Fruit fly (Drosophila melanogaster) whole organism, embryonic: ENCODE data around the gene CG44006.

Experiments used
- Awh ChIP-seq: fragments of 200-800 bp; sonication (Bioruptor generic); IDR thresholded peaks from 2 replicates; pipeline ENCODE4, ENCODE4 v1.3.6; 2022; ENCODE audit warnings: missing biosample characterization, missing genetic modification characterization
- C15 ChIP-seq: fragments of 200-800 bp; sonication (Bioruptor generic); IDR thresholded peaks from 3 replicates; pipeline ENCODE4 v1.3.6; 2022; ENCODE audit warnings: missing biosample characterization, missing genetic modification characterization
- CG10366 ChIP-seq: fragments of 200-800 bp; sonication (Bioruptor generic); IDR thresholded peaks from 2 replicates; pipeline ENCODE4 v1.3.6; 2022; ENCODE audit warnings: missing biosample characterization, missing genetic modification characterization
- CG11398 ChIP-seq: fragments of 200-800 bp; sonication (Bioruptor generic); optimal IDR thresholded peaks from 2 replicates; lab custom pipeline; 2016; ENCODE audit warnings: missing biosample characterization, missing genetic modification characterization
- CG11456 ChIP-seq: fragments of 200-800 bp; sonication (Bioruptor generic); IDR thresholded peaks from 3 replicates; pipeline ENCODE4 v1.3.6; 2022; ENCODE audit warnings: missing biosample characterization, missing genetic modification characterization
- CG12219 ChIP-seq: fragments of 200-800 bp; sonication (Bioruptor generic); optimal IDR thresholded peaks from 3 replicates; lab custom pipeline; 2018; ENCODE audit warnings: missing biosample characterization, mild to moderate bottlenecking, missing genetic modification characterization
- CG12299 ChIP-seq: fragments of 200-800 bp; sonication (Bioruptor generic); optimal IDR thresholded peaks from 2 replicates; lab custom pipeline; 2018; ENCODE audit warnings: missing biosample characterization, mild to moderate bottlenecking, missing genetic modification characterization
- CG14014 ChIP-seq: fragments of 200-800 bp; sonication (Bioruptor generic); IDR thresholded peaks from 2 replicates; pipeline ENCODE4 v1.3.6; 2022; ENCODE audit warnings: missing biosample characterization, missing genetic modification characterization
- CG14441 ChIP-seq: fragments of 200-800 bp; sonication (Bioruptor generic); IDR thresholded peaks from 2 replicates; pipeline ENCODE4 v1.3.6; 2022; ENCODE audit warnings: missing biosample characterization, missing genetic modification characterization
- CG14667 ChIP-seq: fragments of 200-800 bp; sonication (Bioruptor generic); IDR thresholded peaks from 2 replicates; pipeline ENCODE4 v1.3.6; 2022; ENCODE audit warnings: missing biosample characterization, missing genetic modification characterization
- CG15011 ChIP-seq: fragments of 200-800 bp; sonication (Bioruptor generic); optimal IDR thresholded peaks from 3 replicates; lab custom pipeline; 2018; ENCODE audit warnings: missing biosample characterization, mild to moderate bottlenecking, missing genetic modification characterization
- CG17912 ChIP-seq: fragments of 200-800 bp; sonication (Bioruptor generic); optimal IDR thresholded peaks from 2 replicates; lab custom pipeline; 2018; ENCODE audit warnings: missing biosample characterization, mild to moderate bottlenecking, missing genetic modification characterization
- CG30020 ChIP-seq: fragments of 200-800 bp; optimal IDR thresholded peaks from 2 replicates; lab custom pipeline; 2019; ENCODE audit warnings: missing biosample characterization, mild to moderate bottlenecking, missing genetic modification characterization, moderate library complexity
- CG3847 ChIP-seq: fragments of 200-800 bp; sonication (Bioruptor generic); IDR thresholded peaks from 2 replicates; pipeline ENCODE4 v1.3.6; 2022; ENCODE audit warnings: missing biosample characterization, missing genetic modification characterization
- CG3995 ChIP-seq: fragments of 200-800 bp; sonication (Bioruptor generic); optimal IDR thresholded peaks from 3 replicates; lab custom pipeline; 2016; ENCODE audit warnings: missing biosample characterization, missing genetic modification characterization
- CG5180 ChIP-seq: fragments of 200-800 bp; sonication (Bioruptor generic); optimal IDR thresholded peaks from 3 replicates; lab custom pipeline; 2017; ENCODE audit warnings: missing biosample characterization, missing genetic modification characterization, mild to moderate bottlenecking, moderate library complexity, missing genetic modification reagents
- CG6765 ChIP-seq: fragments of 200-800 bp; sonication (Bioruptor generic); optimal IDR thresholded peaks from 3 replicates; lab custom pipeline; 2017; ENCODE audit warnings: missing biosample characterization, mild to moderate bottlenecking, missing genetic modification characterization
- CG8281 ChIP-seq: fragments of 200-800 bp; sonication (Bioruptor generic); optimal IDR thresholded peaks from 2 replicates; lab custom pipeline; 2018; ENCODE audit warnings: missing biosample characterization, mild to moderate bottlenecking, missing genetic modification characterization, moderate library complexity
- CG8924 ChIP-seq: fragments of 200-800 bp; optimal IDR thresholded peaks from 3 replicates; lab custom pipeline; 2019; ENCODE audit warnings: missing biosample characterization, mild to moderate bottlenecking, missing genetic modification characterization, moderate library complexity
- CG9727 ChIP-seq: fragments of 200-800 bp; sonication (Bioruptor generic); optimal IDR thresholded peaks from 3 replicates; lab custom pipeline; 2017; ENCODE audit warnings: missing biosample characterization, mild to moderate bottlenecking, missing genetic modification characterization
- Camta ChIP-seq: fragments of 200-800 bp; sonication (Bioruptor generic); optimal IDR thresholded peaks from 2 replicates; lab custom pipeline; 2016; ENCODE audit warnings: missing biosample characterization, missing genetic modification characterization
- D ChIP-seq, 2 experiments: fragments of 200-800 bp in 1 of 2; fragments of >200 bp in 1 of 2; sonication (Bioruptor generic) in 1 of 2; optimal IDR thresholded peaks; 2 replicates in 1 of 2; 3 replicates in 1 of 2; lab custom pipeline; 2017; ENCODE audit warnings: mild to moderate bottlenecking in 1 of 2, missing biosample characterization in 1 of 2, missing genetic modification characterization in 1 of 2, missing genetic modification reagents in 1 of 2
- GATAe ChIP-seq: fragments of 200-800 bp; sonication (Bioruptor generic); conservative IDR thresholded peaks from 2 replicates; pipeline ENCODE4 v1.3.6; 2022; ENCODE audit warnings: missing biosample characterization, missing genetic modification characterization
- NC2β ChIP-seq: fragments of 200-800 bp; sonication (Bioruptor generic); optimal IDR thresholded peaks from 2 replicates; lab custom pipeline; 2016; ENCODE audit warnings: missing biosample characterization, missing genetic modification characterization
- Rfx ChIP-seq: fragments of 200-800 bp; sonication (Bioruptor generic); IDR thresholded peaks from 2 replicates; pipeline ENCODE4 v1.3.6; 2022; ENCODE audit warnings: missing biosample characterization, missing genetic modification characterization
- Side ChIP-seq: fragments of 200-800 bp; sonication (Bioruptor generic); optimal IDR thresholded peaks from 2 replicates; lab custom pipeline; 2016; ENCODE audit warnings: missing biosample characterization, missing genetic modification characterization
- Ssrp ChIP-seq: fragments of 200-800 bp; sonication (Bioruptor generic); optimal IDR thresholded peaks from 2 replicates; lab custom pipeline; 2018; ENCODE audit warnings: missing biosample characterization, mild to moderate bottlenecking, missing genetic modification characterization, moderate library complexity
- Taf1 ChIP-seq: fragments of 200-800 bp; sonication (Bioruptor generic); IDR thresholded peaks from 2 replicates; pipeline ENCODE4 v1.3.6; 2022; ENCODE audit warnings: missing biosample characterization, missing genetic modification characterization
- ash1 ChIP-seq: fragments of 200-800 bp; sonication (Bioruptor generic); optimal IDR thresholded peaks from 2 replicates; lab custom pipeline; 2018; ENCODE audit warnings: missing biosample characterization, mild to moderate bottlenecking, missing genetic modification characterization
- az2 ChIP-seq: fragments of 200-800 bp; sonication (Bioruptor generic); optimal IDR thresholded peaks from 3 replicates; lab custom pipeline; 2016; ENCODE audit warnings: missing biosample characterization, missing genetic modification characterization
- cg ChIP-seq: fragments of 200-800 bp; sonication (Bioruptor generic); optimal IDR thresholded peaks from 3 replicates; lab custom pipeline; 2019; ENCODE audit warnings: missing biosample characterization, mild to moderate bottlenecking, missing genetic modification characterization, moderate library complexity
- chinmo ChIP-seq: fragments of 200-800 bp; sonication (Bioruptor generic); IDR thresholded peaks from 4 replicates; pipeline ENCODE4 v1.3.6; 2022; ENCODE audit warnings: missing biosample characterization, missing genetic modification characterization; ENCODE audit not compliant: partially characterized antibody
- ci ChIP-seq: fragments of 200-800 bp; sonication (Bioruptor generic); IDR thresholded peaks from 3 replicates; pipeline ENCODE4 v1.3.6; 2022; ENCODE audit warnings: missing biosample characterization, missing genetic modification characterization
- dati ChIP-seq: fragments of 200-800 bp; sonication (Bioruptor generic); IDR thresholded peaks from 2 replicates; pipeline ENCODE4 v1.3.6; 2022; ENCODE audit warnings: missing biosample characterization, missing genetic modification characterization
- disco-r ChIP-seq: fragments of 200-800 bp; sonication (Bioruptor generic); optimal IDR thresholded peaks from 2 replicates; lab custom pipeline; 2016; ENCODE audit warnings: missing biosample characterization, missing genetic modification characterization
- emc ChIP-seq: fragments of 200-800 bp; sonication (Bioruptor generic); optimal IDR thresholded peaks from 2 replicates; lab custom pipeline; 2016; ENCODE audit warnings: missing biosample characterization, missing genetic modification characterization
- ewg ChIP-seq: fragments of 200-800 bp; sonication (Bioruptor generic); optimal IDR thresholded peaks from 3 replicates; lab custom pipeline; 2017; ENCODE audit warnings: mild to moderate bottlenecking, missing biosample characterization, missing genetic modification reagents, missing genetic modification characterization
- fd3F ChIP-seq: fragments of 200-800 bp; sonication (Bioruptor generic); optimal IDR thresholded peaks from 2 replicates; lab custom pipeline; 2018; ENCODE audit warnings: missing biosample characterization, mild to moderate bottlenecking, missing genetic modification characterization, moderate library complexity
- gt ChIP-seq: fragments of 200-800 bp; sonication (Bioruptor generic); IDR thresholded peaks from 2 replicates; pipeline ENCODE4 v1.3.6; 2022; ENCODE audit warnings: missing biosample characterization, missing genetic modification characterization
- jing ChIP-seq: fragments of 200-800 bp; sonication (Bioruptor generic); optimal IDR thresholded peaks from 2 replicates; lab custom pipeline; 2018; ENCODE audit warnings: missing biosample characterization, mild to moderate bottlenecking, missing genetic modification characterization
- knrl ChIP-seq: fragments of 200-800 bp; sonication (Bioruptor generic); IDR thresholded peaks from 3 replicates; pipeline ENCODE4 v1.3.6; 2022; ENCODE audit warnings: missing biosample characterization, missing genetic modification characterization; ENCODE audit not compliant: partially characterized antibody
- lab ChIP-seq: fragments of 200-800 bp; sonication (Bioruptor generic); optimal IDR thresholded peaks from 3 replicates; lab custom pipeline; 2017; ENCODE audit warnings: missing biosample characterization, missing genetic modification characterization, mild to moderate bottlenecking, moderate library complexity, missing genetic modification reagents
- nau ChIP-seq: fragments of 200-800 bp; sonication (Bioruptor generic); optimal IDR thresholded peaks from 3 replicates; lab custom pipeline; 2017; ENCODE audit warnings: missing biosample characterization, mild to moderate bottlenecking, missing genetic modification characterization, missing genetic modification reagents
- repo ChIP-seq: fragments of 200-800 bp; sonication (Bioruptor generic); optimal IDR thresholded peaks from 2 replicates; lab custom pipeline; 2016; ENCODE audit warnings: missing biosample characterization, missing genetic modification characterization
- sd ChIP-seq: fragments of 200-800 bp; sonication (Bioruptor generic); optimal IDR thresholded peaks from 3 replicates; lab custom pipeline; 2018; ENCODE audit warnings: missing biosample characterization, mild to moderate bottlenecking, missing genetic modification characterization, moderate library complexity
- sens-2 ChIP-seq: fragments of 200-800 bp; sonication (Bioruptor generic); IDR thresholded peaks from 2 replicates; pipeline ENCODE4 v1.3.6; 2022; ENCODE audit warnings: missing biosample characterization, missing genetic modification characterization
- sim ChIP-seq: fragments of 200-800 bp; sonication (Bioruptor generic); IDR thresholded peaks from 2 replicates; pipeline ENCODE4 v1.3.6; 2022; ENCODE audit warnings: missing biosample characterization, missing genetic modification characterization
- tgo ChIP-seq: fragments of 200-800 bp; sonication (Bioruptor generic); IDR thresholded peaks from 3 replicates; pipeline ENCODE4 v1.3.6; 2022; ENCODE audit warnings: missing biosample characterization, missing genetic modification characterization
- tna ChIP-seq: fragments of 200-800 bp; sonication (Bioruptor generic); IDR thresholded peaks from 2 replicates; pipeline ENCODE4 v1.3.6; 2022; ENCODE audit warnings: missing biosample characterization, missing genetic modification characterization; ENCODE audit not compliant: partially characterized antibody
- trem ChIP-seq: fragments of 200-800 bp; optimal IDR thresholded peaks from 3 replicates; lab custom pipeline; 2019; ENCODE audit warnings: missing biosample characterization, mild to moderate bottlenecking, missing genetic modification characterization, moderate library complexity
- vfl ChIP-seq: fragments of 200-800 bp; sonication (Bioruptor generic); optimal IDR thresholded peaks from 2 replicates; lab custom pipeline; 2016; ENCODE audit warnings: missing biosample characterization, missing genetic modification characterization

The CG44006 gene

DNA sequence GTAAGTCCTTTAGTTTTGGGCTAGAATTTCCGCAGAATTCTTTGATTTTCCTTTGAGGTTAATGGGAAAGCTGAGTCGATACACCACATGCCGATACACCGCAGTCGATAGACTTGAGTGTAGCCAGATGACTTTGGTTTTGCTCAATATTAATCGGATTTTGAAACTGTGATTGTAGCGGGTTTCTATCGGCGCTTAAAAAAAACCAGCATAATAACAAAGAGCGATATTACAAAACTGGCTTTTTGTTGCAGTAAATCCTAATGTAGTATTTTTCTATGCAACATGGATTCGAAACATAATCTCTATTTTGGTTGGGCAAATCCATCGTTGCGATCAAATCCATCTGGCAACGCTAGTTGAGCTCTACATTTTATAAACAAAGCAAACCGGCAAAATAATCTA, 39.5 kb upstream of the CG44006 start, which contains the start of the genes Polr3D and mus304 (continued):
- TF ChIP-seq chinmo (no peak), GATAe (GFP tag; lab: Robert Waterston, UW) (no peak), CG12299 (no peak), Rfx (0 out of 2 replicates have a peak, but pooled peaks have one; percentile 14), emc (no peak), CG14441 (no peak), tna (peak; percentile 26), sd (tag; lab: Kevin White, UChicago) (peak; percentile 59), NC2β (GFP tag; lab: Kevin White, UChicago) (peak; percentile 11), trem (tag; lab: Kevin White, UChicago) (peak; percentile 75), Awh (GFP tag; lab: Robert Waterston, UW) (no peak), gt (GFP tag; lab: Robert Waterston, UW) (no peak), ewg (GFP tag; lab: Kevin White, UChicago) (no peak), Side (GFP tag; lab: Kevin White, UChicago) (peak; percentile 6), sim (GFP tag; lab: Robert Waterston, UW) (no peak), Taf1 (GFP tag; lab: Robert Waterston, UW) (no peak), dati (GFP tag; lab: Robert Waterston, UW) (no peak), CG3995 (GFP tag; lab: Kevin White, UChicago) (peak; percentile 88), fd3F (no peak), CG6765 (GFP tag; lab: Kevin White, UChicago) (no peak), CG17912 (GFP tag; lab: Kevin White, UChicago) (no peak), Ssrp (tag; lab: Kevin White, UChicago) (no peak), disco-r (no peak), Camta (GFP tag; lab: Kevin White, UChicago) (no peak), CG15011 (GFP tag; lab: Kevin White, UChicago) (no peak), ci (GFP tag; lab: Robert Waterston, UW) (no peak), tgo (GFP tag; lab: Robert Waterston, UW) (no peak), C15 (GFP tag; lab: Robert Waterston, UW) (no peak), cg (GFP tag; lab: Kevin White, UChicago) (no peak), CG12219 (GFP tag; lab: Kevin White, UChicago) (no peak), CG30020 (peak; percentile 19), knrl (GFP tag; lab: Robert Waterston, UW) (peak; percentile 55; the same call in 1 of the 3 replicates), CG3847 (peak; percentile 55; the same call in 1 of the 2 replicates), az2 (no peak), vfl (GFP tag; lab: Kevin White, UChicago) (no peak), CG11456 (no peak), CG14667 (no peak), CG11398 (GFP tag; lab: Kevin White, UChicago) (no peak), nau (no peak), repo (GFP tag; lab: Kevin White, UChicago) (no peak), CG10366 (no peak), sens-2 (no peak), CG9727 (no peak), CG8281 (tag; lab: Kevin White, UChicago) (no peak), ash1 (no peak), CG5180 (GFP tag; lab: Kevin White, UChicago) (no peak), jing (GFP tag; lab: Kevin White, UChicago) (no peak), CG8924 (tag; lab: Kevin White, UChicago) (no peak), lab (GFP tag; lab: Kevin White, UChicago) (no peak), D (optimal IDR thresholded peaks at IDR 0.05; lab: Kevin White, UChicago) (no peak), D (GFP tag; optimal IDR thresholded peaks at IDR 0.05; lab: Kevin White, UChicago) (no peak), CG14014 (GFP tag; lab: Robert Waterston, UW) (no peak)
